Fruit fly (Drosophila melanogaster) whole organism, embryonic: ENCODE results near the gene Mgat4a.

ENCODE experiments used
- Abd-B ChIP-seq: fragments of 200-800 bp; sonication (Bioruptor generic); optimal IDR thresholded peaks from 2 replicates; lab custom pipeline; 2018; ENCODE audit warnings: missing biosample characterization, mild to moderate bottlenecking, missing genetic modification characterization, moderate library complexity
- Adf1 ChIP-seq: fragments of 200-800 bp; sonication (Bioruptor generic); IDR thresholded peaks from 2 replicates; pipeline ENCODE4 v1.3.6; 2022; ENCODE audit warnings: missing biosample characterization, missing genetic modification characterization
- Antp ChIP-seq: fragments of 200-800 bp; sonication (Bioruptor generic); optimal IDR thresholded peaks from 3 replicates; lab custom pipeline; 2016; ENCODE audit warnings: missing biosample characterization, missing genetic modification characterization
- BtbVII ChIP-seq: fragments of 200-800 bp; sonication (Bioruptor generic); optimal IDR thresholded peaks from 3 replicates; lab custom pipeline; 2017; ENCODE audit warnings: missing biosample characterization, mild to moderate bottlenecking, missing genetic modification characterization
- CG10147 ChIP-seq: fragments of 200-800 bp; sonication (Bioruptor generic); optimal IDR thresholded peaks from 2 replicates; lab custom pipeline; 2019; ENCODE audit warnings: missing biosample characterization, mild to moderate bottlenecking, missing genetic modification characterization, moderate library complexity
- CG10267 ChIP-seq: fragments of 200-800 bp; sonication (Bioruptor generic); optimal IDR thresholded peaks from 2 replicates; lab custom pipeline; 2018; ENCODE audit warnings: missing biosample characterization, mild to moderate bottlenecking, missing genetic modification characterization, moderate library complexity
- CG12104 ChIP-seq: fragments of 200-800 bp; sonication (Bioruptor generic); optimal IDR thresholded peaks from 3 replicates; lab custom pipeline; 2016; ENCODE audit warnings: missing biosample characterization, missing genetic modification characterization
- CG12744 ChIP-seq: fragments of 200-800 bp; sonication (Bioruptor generic); optimal IDR thresholded peaks from 2 replicates; lab custom pipeline; 2016; ENCODE audit warnings: missing biosample characterization, missing genetic modification characterization
- CG13424 ChIP-seq: fragments of 200-800 bp; sonication (Bioruptor generic); optimal IDR thresholded peaks from 2 replicates; lab custom pipeline; 2019; ENCODE audit warnings: missing biosample characterization, mild to moderate bottlenecking, missing genetic modification characterization, moderate library complexity
- CG14860 ChIP-seq: fragments of 200-800 bp; sonication (Bioruptor generic); IDR thresholded peaks from 3 replicates; pipeline ENCODE4 v1.3.6; 2022; ENCODE audit warnings: missing biosample characterization, missing genetic modification characterization; ENCODE audit not compliant: partially characterized antibody
- CG15011 ChIP-seq: fragments of 200-800 bp; sonication (Bioruptor generic); optimal IDR thresholded peaks from 3 replicates; lab custom pipeline; 2018; ENCODE audit warnings: missing biosample characterization, mild to moderate bottlenecking, missing genetic modification characterization
- CG15696 ChIP-seq: fragments of 200-800 bp; sonication (Bioruptor generic); optimal IDR thresholded peaks from 2 replicates; lab custom pipeline; 2019; ENCODE audit warnings: missing biosample characterization, mild to moderate bottlenecking, missing genetic modification characterization, moderate library complexity
- CG16815 ChIP-seq: fragments of 200-800 bp; sonication (Bioruptor generic); optimal IDR thresholded peaks from 3 replicates; lab custom pipeline; 2017; ENCODE audit warnings: missing biosample characterization, mild to moderate bottlenecking, missing genetic modification characterization
- CG17361 ChIP-seq: fragments of 200-800 bp; sonication (Bioruptor generic); IDR thresholded peaks from 3 replicates; pipeline ENCODE4 v1.3.6; 2022; ENCODE audit warnings: missing biosample characterization, missing genetic modification characterization
- CG17829 ChIP-seq: fragments of 200-800 bp; optimal IDR thresholded peaks from 2 replicates; lab custom pipeline; 2019; ENCODE audit warnings: missing biosample characterization, mild to moderate bottlenecking, missing genetic modification characterization, moderate library complexity
- CG30020 ChIP-seq: fragments of 200-800 bp; optimal IDR thresholded peaks from 2 replicates; lab custom pipeline; 2019; ENCODE audit warnings: missing biosample characterization, mild to moderate bottlenecking, missing genetic modification characterization, moderate library complexity
- CG30431 ChIP-seq: fragments of 200-800 bp; sonication (Bioruptor generic); optimal IDR thresholded peaks from 2 replicates; lab custom pipeline; 2017; ENCODE audit warnings: missing biosample characterization, missing genetic modification characterization
- CG31224 ChIP-seq: fragments of 200-800 bp; sonication (Bioruptor generic); IDR thresholded peaks from 2 replicates; pipeline ENCODE4 v1.3.6; 2022; ENCODE audit warnings: missing biosample characterization, missing genetic modification characterization
- CG31388 ChIP-seq: fragments of 200-800 bp; sonication (Bioruptor generic); optimal IDR thresholded peaks from 2 replicates; lab custom pipeline; 2016; ENCODE audit warnings: missing biosample characterization, missing genetic modification characterization
- CG3163 ChIP-seq: fragments of 200-800 bp; sonication (Bioruptor generic); optimal IDR thresholded peaks from 3 replicates; lab custom pipeline; 2016; ENCODE audit warnings: missing biosample characterization, missing genetic modification characterization
- CG3281 ChIP-seq: fragments of 200-800 bp; sonication (Bioruptor generic); optimal IDR thresholded peaks from 3 replicates; lab custom pipeline; 2017; ENCODE audit warnings: missing biosample characterization, mild to moderate bottlenecking, missing genetic modification characterization
- CG3995 ChIP-seq: fragments of 200-800 bp; sonication (Bioruptor generic); optimal IDR thresholded peaks from 3 replicates; lab custom pipeline; 2016; ENCODE audit warnings: missing biosample characterization, missing genetic modification characterization
- CG4730 ChIP-seq: fragments of 200-800 bp; sonication (Bioruptor generic); IDR thresholded peaks from 2 replicates; pipeline ENCODE4 v1.3.6; 2022; ENCODE audit warnings: missing biosample characterization, missing genetic modification characterization
- CG7987 ChIP-seq: fragments of 200-800 bp; sonication (Bioruptor generic); optimal IDR thresholded peaks from 2 replicates; lab custom pipeline; 2018; ENCODE audit warnings: missing biosample characterization, mild to moderate bottlenecking, missing genetic modification characterization, moderate library complexity
- Dip3 ChIP-seq: fragments of 200-800 bp; sonication (Bioruptor generic); optimal IDR thresholded peaks from 3 replicates; lab custom pipeline; 2016; ENCODE audit warnings: missing biosample characterization, missing genetic modification characterization
- Doc2 ChIP-seq: fragments of 200-800 bp; sonication (Bioruptor generic); IDR thresholded peaks from 2 replicates; pipeline ENCODE4 v1.3.6; 2022; ENCODE audit warnings: missing biosample characterization, missing genetic modification characterization
- Dref ChIP-seq: fragments of 200-800 bp; sonication (Bioruptor generic); IDR thresholded peaks from 2 replicates; pipeline ENCODE4 v1.3.6; 2022; ENCODE audit warnings: missing biosample characterization, missing genetic modification characterization
- Hr51 ChIP-seq, 2 experiments: fragments of 200-800 bp; sonication (Bioruptor generic); optimal IDR thresholded peaks; 2 replicates in 1 of 2; 3 replicates in 1 of 2; lab custom pipeline; 2016 to 2018; ENCODE audit warnings: missing biosample characterization in 2 of 2, missing genetic modification characterization in 2 of 2, mild to moderate bottlenecking in 1 of 2, moderate library complexity in 1 of 2
- Max ChIP-seq: fragments of 200-800 bp; sonication (Bioruptor generic); optimal IDR thresholded peaks from 2 replicates; lab custom pipeline; 2016; ENCODE audit warnings: missing biosample characterization, mild to moderate bottlenecking, missing genetic modification characterization
- Mrtf ChIP-seq: fragments of 200-800 bp; sonication (Bioruptor generic); IDR thresholded peaks from 3 replicates; pipeline ENCODE4 v1.3.6; 2022; ENCODE audit warnings: missing biosample characterization, missing genetic modification characterization
- Ravus ChIP-seq: fragments of 200-800 bp; sonication (Bioruptor generic); IDR thresholded peaks from 2 replicates; pipeline ENCODE4 v1.3.6; 2022; ENCODE audit warnings: missing biosample characterization, missing genetic modification characterization
- Side ChIP-seq: fragments of 200-800 bp; sonication (Bioruptor generic); optimal IDR thresholded peaks from 2 replicates; lab custom pipeline; 2016; ENCODE audit warnings: missing biosample characterization, missing genetic modification characterization
- Sox102F ChIP-seq: fragments of 200-800 bp; sonication (Bioruptor generic); optimal IDR thresholded peaks from 2 replicates; lab custom pipeline; 2018; ENCODE audit warnings: missing biosample characterization, mild to moderate bottlenecking, missing genetic modification characterization, moderate library complexity
- Sry-β ChIP-seq: fragments of 200-800 bp; sonication (Bioruptor generic); optimal IDR thresholded peaks from 2 replicates; lab custom pipeline; 2018; ENCODE audit warnings: missing biosample characterization, mild to moderate bottlenecking, missing genetic modification characterization, moderate library complexity
- bigmax ChIP-seq: fragments of 200-800 bp; sonication (Bioruptor generic); optimal IDR thresholded peaks from 2 replicates; lab custom pipeline; 2018; ENCODE audit warnings: missing biosample characterization, mild to moderate bottlenecking, missing genetic modification characterization
- ci ChIP-seq: fragments of 200-800 bp; sonication (Bioruptor generic); IDR thresholded peaks from 3 replicates; pipeline ENCODE4 v1.3.6; 2022; ENCODE audit warnings: missing biosample characterization, missing genetic modification characterization
- da ChIP-seq: fragments of 200-800 bp; sonication (Bioruptor generic); optimal IDR thresholded peaks from 2 replicates; lab custom pipeline; 2016; ENCODE audit warnings: missing biosample characterization, missing genetic modification characterization
- esg ChIP-seq: fragments of 200-800 bp; sonication (Bioruptor generic); conservative IDR thresholded peaks from 2 replicates; pipeline ENCODE4 v1.3.6; 2022; ENCODE audit warnings: missing biosample characterization, missing genetic modification characterization
- her ChIP-seq: fragments of 200-800 bp; sonication (Bioruptor generic); optimal IDR thresholded peaks from 2 replicates; lab custom pipeline; 2016; ENCODE audit warnings: missing biosample characterization, missing genetic modification characterization
- knrl ChIP-seq: fragments of 200-800 bp; sonication (Bioruptor generic); IDR thresholded peaks from 3 replicates; pipeline ENCODE4 v1.3.6; 2022; ENCODE audit warnings: missing biosample characterization, missing genetic modification characterization; ENCODE audit not compliant: partially characterized antibody
- lilli ChIP-seq: fragments of 200-800 bp; sonication (Bioruptor generic); optimal IDR thresholded peaks from 3 replicates; lab custom pipeline; 2016; ENCODE audit warnings: missing biosample characterization, missing genetic modification characterization
- mam ChIP-seq: fragments of 200-800 bp; sonication (Bioruptor generic); optimal IDR thresholded peaks from 3 replicates; lab custom pipeline; 2016; ENCODE audit warnings: missing biosample characterization, missing genetic modification characterization
- pan ChIP-seq, 4 experiments: fragments of >200 bp in 3 of 4; fragments of 200-800 bp in 1 of 4; sonication (Bioruptor generic) in 1 of 4; optimal IDR thresholded peaks in 3 of 4; IDR thresholded peaks in 1 of 4; 2 replicates each; pipeline versions ENCODE4 v1.3.6 to Lab custom; 2017 to 2022; ENCODE audit warnings: missing biosample characterization in 2 of 4, missing genetic modification characterization in 2 of 4, mixed read lengths in 1 of 4
- scrt ChIP-seq: fragments of 200-800 bp; sonication (Bioruptor generic); optimal IDR thresholded peaks from 2 replicates; lab custom pipeline; 2018; ENCODE audit warnings: missing biosample characterization, mild to moderate bottlenecking, missing genetic modification characterization, moderate library complexity
- tll ChIP-seq, 2 experiments: fragments of 200-800 bp in 1 of 2; fragments of >200 bp in 1 of 2; sonication (Bioruptor generic) in 1 of 2; optimal IDR thresholded peaks; 2 replicates each; lab custom pipeline; 2017 to 2019; ENCODE audit warnings: missing biosample characterization in 2 of 2, missing genetic modification characterization in 2 of 2, mild to moderate bottlenecking in 1 of 2, moderate library complexity in 1 of 2
- toy ChIP-seq: fragments of 200-800 bp; sonication (Bioruptor generic); IDR thresholded peaks from 2 replicates; pipeline ENCODE4 v1.3.6; 2022; ENCODE audit warnings: missing biosample characterization, missing genetic modification characterization
- z ChIP-seq: fragments of 200-800 bp; sonication (Bioruptor generic); IDR thresholded peaks from 3 replicates; pipeline ENCODE4 v1.3.6; 2022; ENCODE audit warnings: missing biosample characterization, missing genetic modification characterization

The Mgat4a gene

DNA sequence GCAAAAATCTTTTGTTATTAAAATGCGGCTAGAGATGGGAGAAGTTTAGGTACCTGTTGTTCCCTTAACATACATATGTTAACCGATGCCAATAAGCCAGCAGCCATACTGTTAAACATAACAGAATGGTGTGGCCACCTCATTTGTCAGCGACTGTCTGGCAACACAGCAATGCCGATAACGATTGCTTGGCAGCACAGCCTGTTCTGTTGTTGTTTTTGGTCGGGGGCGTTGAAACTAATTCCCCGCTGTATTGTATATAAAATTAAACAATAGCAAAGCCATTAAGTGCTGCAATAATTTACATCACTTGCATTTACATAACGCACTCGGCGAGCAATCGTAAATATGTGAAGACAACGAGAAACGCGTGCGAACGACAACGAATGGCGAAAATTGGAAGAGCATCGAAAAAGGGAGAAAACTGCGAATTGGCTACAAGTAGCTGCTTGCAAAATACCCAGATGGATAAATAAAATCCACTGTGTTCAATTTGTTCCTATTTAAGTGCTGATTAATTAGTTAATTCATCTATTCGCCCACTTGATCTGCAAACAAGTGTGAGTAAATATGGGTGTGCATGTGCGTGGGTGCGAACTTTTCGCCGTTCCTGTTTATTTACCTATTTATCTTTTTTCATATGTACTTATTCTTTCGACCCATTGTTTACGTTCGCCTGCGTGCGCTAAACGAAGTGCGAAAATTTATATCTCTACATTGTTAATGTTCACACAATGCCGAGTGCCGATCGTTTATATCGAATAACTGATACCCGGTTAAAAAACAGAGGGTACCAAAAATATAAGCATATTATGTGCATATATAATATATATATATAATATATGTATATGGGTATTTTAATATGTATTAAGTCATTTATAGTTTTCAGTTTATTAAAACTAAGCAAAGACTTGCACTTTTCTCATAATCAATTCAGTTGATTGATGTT is at the start of gene Mgat4a, which contains the start of gene Tsen34 (continued):
- TF ChIP-seq CG10147 (GFP tag; lab: Kevin White, UChicago) (no peak), pan (optimal IDR thresholded peaks at IDR 0.05; lab: Kevin White, UChicago) (no peak), pan (GFP tag; optimal IDR thresholded peaks at IDR 0.05 in 1 of 2, IDR thresholded peaks at IDR 0.05 in 1 of 2) (peak in 1 of 2 experiments; percentile 24), CG12744 (GFP tag; lab: Kevin White, UChicago) (peak; percentile 52), CG16815 (GFP tag; lab: Kevin White, UChicago) (no peak), BtbVII (GFP tag; lab: Kevin White, UChicago) (peak; percentile 77), Abd-B (GFP tag; lab: Kevin White, UChicago) (no peak), Sox102F (GFP tag; lab: Kevin White, UChicago) (no peak), Dref (peak; percentile 85), scrt (GFP tag; lab: Kevin White, UChicago) (peak; percentile 90), Dip3 (GFP tag; lab: Kevin White, UChicago) (peak; percentile 3), Max (GFP tag; lab: Kevin White, UChicago) (peak; percentile 53), ci (GFP tag; lab: Robert Waterston, UW) (0 out of 3 replicates have a peak, but pooled peaks have one; percentile 6), CG13424 (tag; lab: Kevin White, UChicago) (no peak), CG3281 (GFP tag; lab: Kevin White, UChicago) (peak; percentile 78), Ravus (GFP tag; lab: Robert Waterston, UW) (no peak), z (GFP tag; lab: Robert Waterston, UW) (no peak), tll (GFP tag; optimal IDR thresholded peaks at IDR 0.05; lab: Kevin White, UChicago) (peak in 1 of 2 experiments; percentile 55), CG3163 (GFP tag; lab: Kevin White, UChicago) (peak; percentile 1), Sry-β (GFP tag; lab: Kevin White, UChicago) (peak; percentile 4), CG3995 (GFP tag; lab: Kevin White, UChicago) (peak; percentile 18), CG17829 (tag; lab: Kevin White, UChicago) (peak; percentile 31), mam (GFP tag; lab: Kevin White, UChicago) (peak; percentile 49), CG30020 (peak; percentile 9), knrl (GFP tag; lab: Robert Waterston, UW) (peak; percentile 55; the same call in 2 of the 3 replicates), Adf1 (peak; percentile 48; the same call in 1 of the 2 replicates), CG10267 (tag; lab: Kevin White, UChicago) (peak; percentile 42), CG31388 (GFP tag; lab: Kevin White, UChicago) (no peak), Side (GFP tag; lab: Kevin White, UChicago) (peak; percentile 41), Hr51 (GFP tag; optimal IDR thresholded peaks at IDR 0.05; lab: Kevin White, UChicago) (peak in 1 of 2 experiments; percentile 47), CG31224 (GFP tag; lab: Robert Waterston, UW) (peak; percentile 51), toy (GFP tag; lab: Robert Waterston, UW) (no peak), CG7987 (GFP tag; lab: Kevin White, UChicago) (peak; percentile 71), bigmax (GFP tag; lab: Kevin White, UChicago) (peak; percentile 6), da (GFP tag; lab: Kevin White, UChicago) (no peak), Mrtf (GFP tag; lab: Robert Waterston, UW) (peak; percentile 46; the same call in 1 of the 3 replicates), CG17361 (GFP tag; lab: Robert Waterston, UW) (no peak; the same call in 2 of the 3 replicates), CG15696 (tag; lab: Kevin White, UChicago) (peak; percentile 30), esg (GFP tag; lab: Robert Waterston, UW) (no peak), CG12104 (peak; percentile 33), Antp (GFP tag; lab: Kevin White, UChicago) (no peak), CG15011 (GFP tag; lab: Kevin White, UChicago) (peak; percentile 65), CG30431 (GFP tag; lab: Kevin White, UChicago) (no peak), CG14860 (peak; percentile 31; the same call in 1 of the 3 replicates), CG4730 (no peak), her (no peak), lilli (peak; percentile 33), Doc2 (GFP tag; lab: Robert Waterston, UW) (no peak)
